Fruit fly (Drosophila melanogaster) whole organism, wandering third instar larva: ENCODE measurements around the gene CG43894.

Source experiments
- GATAd ChIP-seq: sonication (Bioruptor generic); optimal IDR thresholded peaks from 2 replicates; lab custom pipeline; 2016; ENCODE audit warnings: missing biosample characterization, missing genetic modification characterization
- Hr83 ChIP-seq: fragments of 200-300 bp; sonication (Bioruptor generic); optimal IDR thresholded peaks from 2 replicates; lab custom pipeline; 2016; ENCODE audit warnings: missing biosample characterization, mild to moderate bottlenecking, missing genetic modification characterization, moderate library complexity; ENCODE audit not compliant: poor library complexity, severe bottlenecking
- Jra ChIP-seq: sonication (Bioruptor generic); optimal IDR thresholded peaks from 2 replicates; lab custom pipeline; 2016; ENCODE audit warnings: missing biosample characterization, missing genetic modification characterization
- Mio ChIP-seq: sonication (Bioruptor generic); optimal IDR thresholded peaks from 2 replicates; lab custom pipeline; 2016; ENCODE audit warnings: missing biosample characterization, missing genetic modification characterization
- Myc ChIP-seq: fragments of >200 bp; optimal IDR thresholded peaks from 2 replicates; lab custom pipeline; 2017
- Rel ChIP-seq, 2 experiments: fragments of 200-800 bp; sonication (Bioruptor generic) in 1 of 2; optimal IDR thresholded peaks; 2 replicates in 1 of 2; 3 replicates in 1 of 2; lab custom pipeline; 2016 to 2019; ENCODE audit warnings: mild to moderate bottlenecking in 2 of 2, missing biosample characterization in 2 of 2, missing genetic modification characterization in 2 of 2, moderate library complexity in 1 of 2
- Sp1 ChIP-seq: fragments of 200-800 bp; sonication (Bioruptor generic); optimal IDR thresholded peaks from 3 replicates; lab custom pipeline; 2019; ENCODE audit warnings: missing biosample characterization, mild to moderate bottlenecking, missing genetic modification characterization, moderate library complexity
- br ChIP-seq: fragments of 200-800 bp; sonication (Bioruptor generic); optimal IDR thresholded peaks from 2 replicates; lab custom pipeline; 2016; ENCODE audit warnings: missing biosample characterization, missing genetic modification characterization
- dmrt93B ChIP-seq: fragments of 200-800 bp; sonication (Bioruptor generic); optimal IDR thresholded peaks from 2 replicates; lab custom pipeline; 2018; ENCODE audit warnings: missing biosample characterization, mild to moderate bottlenecking, missing genetic modification characterization
- fru ChIP-seq: fragments of 200-800 bp; sonication (Bioruptor generic); optimal IDR thresholded peaks from 3 replicates; lab custom pipeline; 2016; ENCODE audit warnings: missing biosample characterization, mild to moderate bottlenecking, missing genetic modification characterization
- psq ChIP-seq: fragments of 200-800 bp; sonication (Bioruptor generic); optimal IDR thresholded peaks from 3 replicates; lab custom pipeline; 2017; ENCODE audit warnings: missing biosample characterization, mild to moderate bottlenecking, missing genetic modification characterization, moderate library complexity
- tai ChIP-seq: sonication (Bioruptor generic); optimal IDR thresholded peaks from 2 replicates; lab custom pipeline; 2016; ENCODE audit warnings: missing biosample characterization, missing genetic modification characterization

- no peak for TF ChIP-seq Myc
- peak; percentile 82 for TF ChIP-seq Rel (GFP tag; optimal IDR thresholded peaks at IDR 0.05; lab: Kevin White, UChicago)
- TF ChIP-seq Rel (tag; optimal IDR thresholded peaks at IDR 0.05; lab: Kevin White, UChicago) = peak; percentile 85
- TF ChIP-seq dmrt93B (GFP tag; lab: Kevin White, UChicago) = peak; percentile 93
- TF ChIP-seq br = peak; percentile 96
- peak; percentile 81 for TF ChIP-seq Mio (GFP tag; lab: Kevin White, UChicago)
- TF ChIP-seq Hr83 = peak; percentile 28
- TF ChIP-seq Sp1 = peak; percentile 96
- peak; percentile 91 for TF ChIP-seq Jra (GFP tag; lab: Kevin White, UChicago)
- TF ChIP-seq psq (GFP tag; lab: Kevin White, UChicago) = peak; percentile 95
- TF ChIP-seq fru (GFP tag; lab: Kevin White, UChicago) = peak; percentile 97
- TF ChIP-seq GATAd = peak; percentile 80
- TF ChIP-seq tai = peak; percentile 94
These were observed 24.2 kb downstream of the CG43894 start, which contains the start of gene CG32115 for dm6 chr3L:12913609-12914266.
